Worm (Caenorhabditis elegans) whole organism, L1 larva: Measurements from ENCODE around the gene C30G7.3.

Source experiments
- C04F5.9 ChIP-seq: sonication (generic microtip); optimal IDR thresholded peaks from 2 replicates; lab custom pipeline; 2016; ENCODE audit warnings: missing genetic modification characterization, missing compliant biosample characterization
- ceh-63 ChIP-seq: fragments of 200-800 bp; sonication (Bioruptor generic); optimal IDR thresholded peaks from 2 replicates; lab custom pipeline; 2018; ENCODE audit warnings: mild to moderate bottlenecking, missing genetic modification characterization, missing compliant biosample characterization
- dpl-1 ChIP-seq, 3 experiments: fragments of 150-350 bp in 2 of 3; sonication (generic microtip) in 1 of 3; optimal IDR thresholded peaks; 2 replicates each; lab custom pipeline; 2014 to 2017; ENCODE audit warnings: missing biosample characterization in 3 of 3, missing genetic modification characterization in 3 of 3, missing genetic modification reagents in 3 of 3
- fkh-10 ChIP-seq: sonication (generic microtip); optimal IDR thresholded peaks from 2 replicates; lab custom pipeline; 2017; ENCODE audit warnings: missing biosample characterization, missing genetic modification reagents, missing genetic modification characterization
- lin-13 ChIP-seq: fragments of 150-350 bp; optimal IDR thresholded peaks from 2 replicates; lab custom pipeline; 2014; ENCODE audit warnings: missing biosample characterization, missing genetic modification reagents, missing genetic modification characterization
- lir-3 ChIP-seq: sonication (generic microtip); optimal IDR thresholded peaks from 2 replicates; lab custom pipeline; 2016; ENCODE audit warnings: mild to moderate bottlenecking, missing genetic modification characterization, moderate library complexity, missing compliant biosample characterization; ENCODE audit not compliant: poor library complexity
- mef-2 ChIP-seq: fragments of 150-350 bp; optimal IDR thresholded peaks from 2 replicates; lab custom pipeline; 2014; ENCODE audit warnings: missing biosample characterization, missing genetic modification characterization
- nhr-237 ChIP-seq: fragments of 150-350 bp; optimal IDR thresholded peaks from 2 replicates; lab custom pipeline; 2014; ENCODE audit warnings: missing biosample characterization, missing genetic modification characterization
- unc-62 ChIP-seq: fragments of 150-350 bp; optimal IDR thresholded peaks from 2 replicates; lab custom pipeline; 2014; ENCODE audit warnings: missing biosample characterization, missing genetic modification reagents, missing genetic modification characterization
- unc-86 ChIP-seq: sonication (generic microtip); optimal IDR thresholded peaks from 2 replicates; lab custom pipeline; 2016; ENCODE audit warnings: missing genetic modification characterization, missing compliant biosample characterization
- ztf-4 ChIP-seq: fragments of 150-350 bp; optimal IDR thresholded peaks from 2 replicates; lab custom pipeline; 2014; ENCODE audit warnings: missing biosample characterization, missing genetic modification characterization

DNA sequence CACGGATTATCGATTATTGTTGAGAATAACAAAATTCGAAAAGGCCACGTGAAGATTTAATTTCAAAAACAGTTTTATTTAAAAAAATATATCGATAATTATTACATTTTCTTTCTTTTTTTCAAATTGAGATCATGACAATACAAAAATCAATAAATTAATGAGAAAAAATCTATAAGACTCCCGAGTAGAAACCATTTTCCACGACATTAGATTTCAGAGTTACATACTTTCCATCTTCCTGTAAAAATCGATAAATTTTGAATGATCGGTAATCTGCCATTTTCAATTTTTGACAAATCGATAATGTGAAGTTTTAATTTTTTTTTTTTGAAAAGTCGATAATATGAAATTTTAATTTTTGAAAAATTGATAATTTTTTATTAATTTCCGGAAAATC, at the start of gene C30G7.3:
- TF ChIP-seq nhr-237 (tag; lab: Kevin White, UChicago) (no peak), dpl-1 (GFP tag; optimal IDR thresholded peaks at IDR 0.05; lab: Kevin White, UChicago) (no peak), fkh-10 (no peak), mef-2 (tag; lab: Kevin White, UChicago) (no peak), lin-13 (no peak), C04F5.9 (no peak), ztf-4 (no peak), lir-3 (tag; lab: Kevin White, UChicago) (no peak), unc-62 (GFP tag; lab: Kevin White, UChicago) (no peak), unc-86 (no peak), ceh-63 (GFP tag; lab: Kevin White, UChicago) (no peak)
